Worm (Caenorhabditis elegans) whole organism, mixed stage, embryonic: ENCODE results near the gene T28C12.15.
A peak's percentile ranks its signal among the peaks of the same experiment; 100 is the strongest.

Experiments
- M03D4.4 ChIP-seq: sonication (generic microtip); optimal IDR thresholded peaks from 2 replicates; lab custom pipeline; 2017; ENCODE audit warnings: mild to moderate bottlenecking, missing genetic modification characterization, missing compliant biosample characterization
- bed-3 ChIP-seq: fragments of 200-800 bp; sonication (Bioruptor generic); optimal IDR thresholded peaks from 3 replicates; lab custom pipeline; 2018; ENCODE audit warnings: mild to moderate bottlenecking, missing genetic modification characterization, moderate library complexity, missing compliant biosample characterization
- ceh-39 ChIP-seq: fragments of 150-350 bp; optimal IDR thresholded peaks from 2 replicates; lab custom pipeline; 2014; ENCODE audit warnings: missing biosample characterization, missing genetic modification characterization
- ceh-43 ChIP-seq: fragments of 200-800 bp; sonication (Bioruptor generic); optimal IDR thresholded peaks from 2 replicates; lab custom pipeline; 2018; ENCODE audit warnings: mild to moderate bottlenecking, missing genetic modification characterization, moderate library complexity, missing compliant biosample characterization
- ceh-83 ChIP-seq: fragments of 200-800 bp; sonication (Bioruptor generic); optimal IDR thresholded peaks from 2 replicates; lab custom pipeline; 2018; ENCODE audit warnings: mild to moderate bottlenecking, missing genetic modification characterization, missing compliant biosample characterization
- ces-1 ChIP-seq: fragments of 150-350 bp; optimal IDR thresholded peaks from 2 replicates; lab custom pipeline; 2014; ENCODE audit warnings: missing biosample characterization, missing genetic modification reagents, missing genetic modification characterization
- drap-1 ChIP-seq: fragments of 200-800 bp; sonication (Bioruptor generic); optimal IDR thresholded peaks from 3 replicates; lab custom pipeline; 2018; ENCODE audit warnings: mild to moderate bottlenecking, missing genetic modification characterization, missing compliant biosample characterization
- elt-1 ChIP-seq: sonication (generic microtip); optimal IDR thresholded peaks from 2 replicates; lab custom pipeline; 2017; ENCODE audit warnings: missing genetic modification characterization, mild to moderate bottlenecking, missing compliant biosample characterization, antibody characterized with exemption, moderate library complexity, borderline replicate concordance; ENCODE audit not compliant: insufficient read depth
- elt-3 ChIP-seq: fragments of 150-350 bp; optimal IDR thresholded peaks from 2 replicates; lab custom pipeline; 2014; ENCODE audit warnings: missing biosample characterization, missing genetic modification characterization
- flh-1 ChIP-seq: fragments of 200-800 bp; sonication (Bioruptor generic); optimal IDR thresholded peaks from 2 replicates; lab custom pipeline; 2018; ENCODE audit warnings: mild to moderate bottlenecking, missing genetic modification characterization, moderate library complexity, missing compliant biosample characterization
- ham-2 ChIP-seq: fragments of 200-800 bp; sonication (Bioruptor generic); optimal IDR thresholded peaks from 2 replicates; lab custom pipeline; 2018; ENCODE audit warnings: mild to moderate bottlenecking, missing genetic modification characterization, missing compliant biosample characterization
- hlh-1 ChIP-seq: fragments of 150-350 bp; optimal IDR thresholded peaks from 2 replicates; lab custom pipeline; 2014; ENCODE audit warnings: missing biosample characterization, missing genetic modification reagents, missing genetic modification characterization
- lin-13 ChIP-seq: fragments of 150-350 bp; optimal IDR thresholded peaks from 2 replicates; lab custom pipeline; 2014; ENCODE audit warnings: missing biosample characterization, missing genetic modification characterization
- lin-32 ChIP-seq: fragments of 200-800 bp; sonication (Bioruptor generic); optimal IDR thresholded peaks from 2 replicates; lab custom pipeline; 2018; ENCODE audit warnings: mild to moderate bottlenecking, missing genetic modification characterization, missing compliant biosample characterization
- lsy-2 ChIP-seq: fragments of 150-350 bp; optimal IDR thresholded peaks from 2 replicates; lab custom pipeline; 2014; ENCODE audit warnings: missing biosample characterization, missing genetic modification characterization
- mab-5 ChIP-seq: fragments of 150-350 bp; optimal IDR thresholded peaks from 2 replicates; lab custom pipeline; 2014; ENCODE audit warnings: missing biosample characterization, missing genetic modification characterization
- mep-1 ChIP-seq: fragments of 150-350 bp; optimal IDR thresholded peaks from 2 replicates; lab custom pipeline; 2017; ENCODE audit warnings: missing biosample characterization, missing genetic modification reagents, missing genetic modification characterization, inconsistent platforms
- mls-2 ChIP-seq: sonication (generic microtip); optimal IDR thresholded peaks from 2 replicates; lab custom pipeline; 2016; ENCODE audit warnings: mild to moderate bottlenecking, missing genetic modification characterization, moderate library complexity, missing compliant biosample characterization
- nhr-12 ChIP-seq: fragments of 150-350 bp; optimal IDR thresholded peaks from 2 replicates; lab custom pipeline; 2014; ENCODE audit warnings: missing biosample characterization, missing genetic modification characterization
- nhr-237 ChIP-seq: fragments of 150-350 bp; optimal IDR thresholded peaks from 2 replicates; lab custom pipeline; 2014; ENCODE audit warnings: missing biosample characterization, missing genetic modification characterization
- nhr-28 ChIP-seq: fragments of 150-350 bp; optimal IDR thresholded peaks from 2 replicates; lab custom pipeline; 2014; ENCODE audit warnings: missing biosample characterization, missing genetic modification characterization
- nhr-76 ChIP-seq: sonication (generic microtip); optimal IDR thresholded peaks from 2 replicates; lab custom pipeline; 2017; ENCODE audit warnings: missing biosample characterization, missing genetic modification characterization
- pha-4 ChIP-seq: fragments of 150-350 bp; optimal IDR thresholded peaks from 2 replicates; lab custom pipeline; 2018; ENCODE audit warnings: missing biosample characterization, missing genetic modification reagents, missing genetic modification characterization
- sem-2 ChIP-seq: fragments of 200-800 bp; sonication (Bioruptor generic); optimal IDR thresholded peaks from 2 replicates; lab custom pipeline; 2018; ENCODE audit warnings: mild to moderate bottlenecking, missing genetic modification characterization, missing compliant biosample characterization
- snpc-4 ChIP-seq: fragments of 150-350 bp; optimal IDR thresholded peaks from 2 replicates; lab custom pipeline; 2014; ENCODE audit warnings: missing biosample characterization, missing genetic modification characterization
- sptf-1 ChIP-seq: sonication (generic microtip); optimal IDR thresholded peaks from 2 replicates; lab custom pipeline; 2017; ENCODE audit warnings: mild to moderate bottlenecking, missing genetic modification characterization, moderate library complexity, missing compliant biosample characterization
- unc-39 ChIP-seq: fragments of 150-350 bp; optimal IDR thresholded peaks from 2 replicates; lab custom pipeline; 2014; ENCODE audit warnings: missing biosample characterization, missing genetic modification characterization
- unc-62 ChIP-seq: fragments of 150-350 bp; optimal IDR thresholded peaks from 2 replicates; lab custom pipeline; 2014; ENCODE audit warnings: missing biosample characterization, missing genetic modification reagents, missing genetic modification characterization
- zip-8 ChIP-seq: fragments of 150-350 bp; optimal IDR thresholded peaks from 2 replicates; lab custom pipeline; 2014; ENCODE audit warnings: missing biosample characterization, missing genetic modification characterization
- ztf-11 ChIP-seq: fragments of 150-350 bp; optimal IDR thresholded peaks from 2 replicates; lab custom pipeline; 2014; ENCODE audit warnings: missing biosample characterization, missing genetic modification characterization

Gene T28C12.15

ce11 chrV:6317928-6318327, 3.7 kb downstream of the T28C12.15 start:
- no peak for TF ChIP-seq nhr-28 (tag; lab: Kevin White, UChicago)
- TF ChIP-seq snpc-4 (tag; lab: Kevin White, UChicago), result no peak
- no peak for TF ChIP-seq mab-5 (tag; lab: Kevin White, UChicago)
- TF ChIP-seq ceh-43 (GFP tag; lab: Kevin White, UChicago), result no peak
- TF ChIP-seq bed-3 (GFP tag; lab: Kevin White, UChicago), result no peak
- TF ChIP-seq drap-1 (GFP tag; lab: Kevin White, UChicago), result no peak
- no peak for TF ChIP-seq mep-1
- TF ChIP-seq M03D4.4, result no peak
- no peak for TF ChIP-seq nhr-76 (tag; lab: Kevin White, UChicago)
- no peak for TF ChIP-seq ces-1 (GFP tag; lab: Kevin White, UChicago)
- TF ChIP-seq mls-2 (tag; lab: Kevin White, UChicago), result no peak
- no peak for TF ChIP-seq ham-2 (GFP tag; lab: Kevin White, UChicago)
- TF ChIP-seq sem-2 (GFP tag; lab: Kevin White, UChicago), result no peak

- no peak for TF ChIP-seq sem-2 (GFP tag; lab: Kevin White, UChicago)
These were observed 5.0 kb downstream of the T28C12.15 start, which contains the start of gene cest-24 for ce11 chrV:6316632-6317031. cest-24 (plus strand) TSS chrV:6316932.

DNA sequence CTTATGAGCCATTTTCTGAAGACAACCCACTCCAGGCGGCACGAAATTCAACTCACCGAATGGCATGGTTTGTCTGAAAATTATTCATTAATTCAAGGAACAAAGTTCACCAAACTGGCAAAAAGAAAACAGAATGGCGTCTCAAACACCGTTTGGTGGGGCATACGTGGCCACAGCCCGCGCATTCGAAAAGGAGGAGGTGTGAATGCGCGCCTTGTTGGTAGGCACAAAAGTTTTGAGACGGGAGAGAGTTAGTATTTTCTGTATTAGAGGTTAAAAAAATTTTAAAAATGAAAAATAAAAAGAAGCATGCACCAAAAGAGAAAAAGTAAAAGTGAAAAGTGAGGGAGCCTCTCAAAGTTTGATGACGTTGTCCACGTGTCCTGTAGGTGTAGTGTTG, 9.6 kb downstream of the T28C12.15 start:
- no peak for TF ChIP-seq ceh-43 (GFP tag; lab: Kevin White, UChicago)
- TF ChIP-seq drap-1 (GFP tag; lab: Kevin White, UChicago), result no peak
- TF ChIP-seq lin-32 (GFP tag; lab: Kevin White, UChicago), result no peak
- no peak for TF ChIP-seq mls-2 (tag; lab: Kevin White, UChicago)
- TF ChIP-seq ceh-83 (GFP tag; lab: Kevin White, UChicago), result no peak
- TF ChIP-seq pha-4 (tag; lab: Kevin White, UChicago), result no peak
- TF ChIP-seq elt-3 (tag; lab: Kevin White, UChicago), result no peak
- no peak for TF ChIP-seq zip-8
- TF ChIP-seq nhr-237 (tag; lab: Kevin White, UChicago), result no peak
- no peak for TF ChIP-seq snpc-4 (tag; lab: Kevin White, UChicago)
- no peak for TF ChIP-seq ceh-39 (tag; lab: Kevin White, UChicago)
- no peak for TF ChIP-seq sptf-1 (tag; lab: Kevin White, UChicago)

DNA sequence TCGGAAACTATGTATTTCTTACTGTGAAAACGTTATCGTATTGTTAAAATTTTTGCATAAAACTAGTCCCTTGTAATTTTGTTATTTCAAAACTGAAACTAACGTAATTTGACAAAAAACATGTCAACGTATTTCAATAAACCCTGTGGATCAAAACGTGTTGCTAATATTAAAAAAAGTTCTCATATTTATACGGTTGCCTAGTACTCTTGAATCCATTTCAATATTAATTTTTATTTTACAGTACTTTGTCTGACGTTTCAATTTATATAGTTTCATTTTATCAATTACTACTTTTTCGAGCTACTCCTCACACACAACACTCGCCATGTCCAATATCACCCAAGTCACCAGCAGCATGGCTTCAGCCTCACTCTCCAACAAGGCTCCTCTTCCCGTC, 18.1 kb downstream of the T28C12.15 start, which contains the start of gene sago-1:
TSS of gene sago-1 (plus strand) at position 301 of the 400 bp plus-strand sequence.
- no peak for TF ChIP-seq zip-8
- TF ChIP-seq M03D4.4, result no peak
- no peak for TF ChIP-seq unc-62 (GFP tag; lab: Kevin White, UChicago)
- TF ChIP-seq nhr-76 (tag; lab: Kevin White, UChicago), result no peak
- no peak for TF ChIP-seq pha-4 (tag; lab: Kevin White, UChicago)
- TF ChIP-seq drap-1 (GFP tag; lab: Kevin White, UChicago), result no peak
- no peak for TF ChIP-seq bed-3 (GFP tag; lab: Kevin White, UChicago)
- no peak for TF ChIP-seq unc-39 (tag; lab: Kevin White, UChicago)
- TF ChIP-seq ceh-43 (GFP tag; lab: Kevin White, UChicago), result no peak
- TF ChIP-seq ztf-11 (tag; lab: Kevin White, UChicago), result no peak
- TF ChIP-seq nhr-28 (tag; lab: Kevin White, UChicago), result no peak
- TF ChIP-seq lin-13, result no peak
- no peak for TF ChIP-seq mab-5 (tag; lab: Kevin White, UChicago)
- no peak for TF ChIP-seq lsy-2 (tag; lab: Kevin White, UChicago)
- TF ChIP-seq hlh-1 (tag; lab: Kevin White, UChicago), result no peak
- TF ChIP-seq mls-2 (tag; lab: Kevin White, UChicago), result no peak
- no peak for TF ChIP-seq nhr-12 (tag; lab: Kevin White, UChicago)
- TF ChIP-seq flh-1 (GFP tag; lab: Kevin White, UChicago), result no peak
- no peak for TF ChIP-seq ham-2 (GFP tag; lab: Kevin White, UChicago)

DNA sequence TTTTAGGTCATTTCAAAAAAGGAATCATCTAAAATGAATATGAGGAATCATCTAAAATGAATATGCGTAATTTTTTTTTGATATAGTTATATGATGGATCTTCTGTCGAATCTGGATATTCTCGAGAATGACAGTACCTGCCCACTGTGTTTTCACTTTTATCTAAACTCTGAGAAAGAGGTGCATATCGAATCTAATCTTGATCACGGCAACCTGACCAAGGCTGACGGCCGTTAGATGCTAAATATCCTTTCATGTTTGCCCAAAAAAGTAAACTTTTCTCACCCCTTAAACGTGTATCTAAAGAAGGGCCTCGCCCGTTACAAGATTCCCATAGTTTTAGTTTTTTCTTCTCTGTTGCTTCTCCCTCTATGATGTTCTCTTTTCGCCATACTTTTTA, 19.1 kb downstream of the T28C12.15 start:
- TF ChIP-seq elt-1 (tag; lab: Kevin White, UChicago) (peak; percentile 89), lsy-2 (tag; lab: Kevin White, UChicago) (no peak), drap-1 (GFP tag; lab: Kevin White, UChicago) (no peak)
